Worm (Caenorhabditis elegans): Measurements from ENCODE around the gene Y73B6BL.23.

- TF ChIP-seq ceh-43 (GFP tag; optimal IDR thresholded peaks at IDR 0.05) (no peak), lin-13 (tag; optimal IDR thresholded peaks at IDR 0.05) (no peak), nhr-237 (tag; optimal IDR thresholded peaks at IDR 0.05) (peak; percentile 61), pha-4 (tag; optimal IDR thresholded peaks at IDR 0.05) (peak; percentile 35), ztf-11 (tag; optimal IDR thresholded peaks at IDR 0.05) (no peak), mep-1 (tag; optimal IDR thresholded peaks at IDR 0.05) (peak; percentile 76), unc-62 (GFP tag; optimal IDR thresholded peaks at IDR 0.05) (no peak), nhr-76 (tag; optimal IDR thresholded peaks at IDR 0.05) (no peak)
Measured at ce11 chrIV:6376473-6377115, 42.3 kb downstream of the Y73B6BL.23 start, which contains the start of the genes hrpf-2 and bli-6.

Data from whole organism, mixed stage, embryonic.